Worm (Caenorhabditis elegans): Measurements from ENCODE around the gene str-138.

Gene str-138

DNA sequence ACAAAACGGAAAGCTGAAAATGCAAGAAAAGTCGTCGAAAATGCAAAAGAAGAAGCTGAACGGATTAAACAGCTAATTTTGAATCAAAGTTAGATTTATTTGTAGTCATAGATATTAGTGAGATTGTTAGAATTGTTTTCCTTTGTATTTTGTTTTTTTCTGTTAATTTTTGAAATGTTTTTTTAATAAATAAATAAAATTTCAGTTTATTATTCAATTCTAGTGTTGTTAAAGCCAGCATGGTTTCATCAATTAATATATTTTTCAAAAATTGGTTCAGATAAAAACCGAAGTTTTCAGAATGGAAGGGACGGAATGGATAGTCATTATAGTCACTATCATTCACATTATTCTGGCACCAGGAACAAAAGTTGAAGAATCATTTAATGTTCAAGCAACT, 23.6 kb upstream of the str-138 start, which contains the start of gene algn-12:
Gene algn-12 (plus strand): TSS at position 301 of the 400 bp plus-strand sequence.
- TF ChIP-seq hpl-2 (GFP tag; optimal IDR thresholded peaks at IDR 0.05) (no peak), lin-39 (tag; optimal IDR thresholded peaks at IDR 0.05) (no peak), egl-27 (tag; optimal IDR thresholded peaks at IDR 0.05) (no peak), mep-1 (tag; optimal IDR thresholded peaks at IDR 0.05) (no peak), sox-4 (tag; optimal IDR thresholded peaks at IDR 0.05) (no peak), aly-2 (tag; optimal IDR thresholded peaks at IDR 0.05) (no peak), elt-2 (tag; optimal IDR thresholded peaks at IDR 0.05) (no peak), nhr-71 (tag; optimal IDR thresholded peaks at IDR 0.05) (no peak), elt-3 (tag; optimal IDR thresholded peaks at IDR 0.05) (no peak), nhr-20 (tag; optimal IDR thresholded peaks at IDR 0.05) (no peak), aha-1 (tag; optimal IDR thresholded peaks at IDR 0.05) (no peak), nhr-12 (tag; optimal IDR thresholded peaks at IDR 0.05) (no peak), fos-1 (tag; optimal IDR thresholded peaks at IDR 0.05) (no peak)

DNA sequence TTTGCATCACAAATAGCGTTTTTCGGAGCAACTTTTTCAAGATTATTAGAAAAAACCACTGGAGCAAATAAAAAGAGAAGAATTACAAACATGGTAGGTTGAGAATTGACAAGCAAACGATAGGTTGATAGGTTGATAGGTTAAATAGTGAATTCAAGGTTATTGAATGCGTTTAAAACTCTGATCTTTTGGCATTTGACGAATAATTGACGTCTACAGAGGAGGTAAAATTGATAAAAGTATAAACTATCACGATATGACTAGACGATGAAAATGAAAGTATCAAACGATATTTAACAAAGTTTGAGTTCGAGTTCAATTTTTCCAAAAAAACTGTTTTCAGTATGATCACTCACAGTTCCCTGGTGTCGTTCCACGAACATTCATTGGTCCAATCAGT, 22.5 kb upstream of the str-138 start, which contains the start of gene ZC513.14:
Gene ZC513.14 (minus strand): TSS at position 101 of the 400 bp plus-strand sequence.
- no peak for TF ChIP-seq tbx-2 (tag; optimal IDR thresholded peaks at IDR 0.05)
- no peak for TF ChIP-seq sptf-1 (tag; optimal IDR thresholded peaks at IDR 0.05)
- no peak for TF ChIP-seq irx-1 (tag; optimal IDR thresholded peaks at IDR 0.05)
- TF ChIP-seq ztf-4 (tag; optimal IDR thresholded peaks at IDR 0.05), result no peak
- no peak for TF ChIP-seq mep-1 (tag; optimal IDR thresholded peaks at IDR 0.05)
- no peak for TF ChIP-seq sox-4 (tag; optimal IDR thresholded peaks at IDR 0.05)
- TF ChIP-seq egl-13 (tag; optimal IDR thresholded peaks at IDR 0.05), result no peak
- no peak for TF ChIP-seq jun-1 (tag; optimal IDR thresholded peaks at IDR 0.05)
- no peak for TF ChIP-seq ama-1 (optimal IDR thresholded peaks at IDR 0.05)
- no peak for TF ChIP-seq lin-13 (GFP tag; optimal IDR thresholded peaks at IDR 0.05)
- TF ChIP-seq grh-1 (GFP tag; IDR thresholded peaks at IDR 0.05), result no peak
- TF ChIP-seq fkh-8 (tag; optimal IDR thresholded peaks at IDR 0.05), result no peak
- TF ChIP-seq C16A3.4 (tag; optimal IDR thresholded peaks at IDR 0.05), result no peak
- no peak for TF ChIP-seq egl-27 (tag; optimal IDR thresholded peaks at IDR 0.05)
- no peak for TF ChIP-seq nhr-237 (tag; optimal IDR thresholded peaks at IDR 0.05)
- no peak for TF ChIP-seq lir-3 (tag; optimal IDR thresholded peaks at IDR 0.05; ENCODE audit: poor library complexity)
- TF ChIP-seq zip-4 (GFP tag; optimal IDR thresholded peaks at IDR 0.05), result no peak

DNA sequence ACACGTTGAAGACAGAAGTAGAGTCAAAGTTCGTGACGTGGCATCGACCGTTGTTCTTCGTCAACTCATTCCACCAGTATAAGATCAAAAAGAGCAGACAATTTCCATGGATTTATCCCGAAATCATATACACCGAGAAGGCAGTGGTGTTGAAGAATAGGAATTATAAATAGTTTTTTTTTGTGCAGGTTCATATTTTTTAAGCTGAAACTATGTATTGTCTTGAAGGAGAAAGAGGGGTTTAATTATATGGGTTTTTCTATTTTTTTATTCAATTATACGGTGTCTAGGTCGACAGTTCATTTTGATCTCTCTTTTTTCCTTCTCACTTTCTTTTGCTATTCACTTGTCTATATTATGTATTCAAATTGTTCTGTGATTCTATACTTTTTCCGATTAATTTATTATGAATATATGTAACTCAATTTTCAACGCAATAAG, 19.4 kb upstream of the str-138 start:
- no peak for TF ChIP-seq mdl-1 (tag; optimal IDR thresholded peaks at IDR 0.05)
- no peak for TF ChIP-seq nhr-84 (tag; optimal IDR thresholded peaks at IDR 0.05)
- no peak for TF ChIP-seq ces-1 (GFP tag; optimal IDR thresholded peaks at IDR 0.05)
- no peak for TF ChIP-seq lin-39 (tag; optimal IDR thresholded peaks at IDR 0.05)
- no peak for TF ChIP-seq unc-30 (tag; optimal IDR thresholded peaks at IDR 0.05)
- no peak for TF ChIP-seq hlh-17 (GFP tag; optimal IDR thresholded peaks at IDR 0.05; ENCODE audit: borderline replicate concordance)
- no peak for TF ChIP-seq ceh-90 (tag; optimal IDR thresholded peaks at IDR 0.05)
- TF ChIP-seq mep-1 (tag; optimal IDR thresholded peaks at IDR 0.05), result peak; percentile 40
- TF ChIP-seq dpl-1 (GFP tag; optimal IDR thresholded peaks at IDR 0.05), result no peak
- no peak for TF ChIP-seq mab-9 (GFP tag; IDR thresholded peaks at IDR 0.05)
- TF ChIP-seq lsy-2 (tag; optimal IDR thresholded peaks at IDR 0.05), result peak; percentile 30 to 32
- TF ChIP-seq aly-2 (tag; optimal IDR thresholded peaks at IDR 0.05), result no peak
- peak; percentile 77 for TF ChIP-seq nhr-85 (tag)
- TF ChIP-seq unc-62 (GFP tag; optimal IDR thresholded peaks at IDR 0.05), result no peak
- TF ChIP-seq unc-98 (GFP tag; IDR thresholded peaks at IDR 0.05), result no peak
- no peak for TF ChIP-seq irx-1 (tag; optimal IDR thresholded peaks at IDR 0.05)
- TF ChIP-seq ets-5 (GFP tag; IDR thresholded peaks at IDR 0.05), result no peak
- TF ChIP-seq pax-3 (tag; optimal IDR thresholded peaks at IDR 0.05), result no peak
- no peak for TF ChIP-seq fos-1 (tag; optimal IDR thresholded peaks at IDR 0.05)
- no peak for TF ChIP-seq ztf-11 (tag; optimal IDR thresholded peaks at IDR 0.05)
- TF ChIP-seq nhr-77 (tag; optimal IDR thresholded peaks at IDR 0.05), result no peak
- TF ChIP-seq nhr-20 (tag; optimal IDR thresholded peaks at IDR 0.05), result peak; percentile 48
- TF ChIP-seq grh-1 (GFP tag; IDR thresholded peaks at IDR 0.05), result peak; percentile 46
- TF ChIP-seq nhr-28 (tag; optimal IDR thresholded peaks at IDR 0.05), result no peak
- peak; percentile 28 for TF ChIP-seq nhr-47 (tag; optimal IDR thresholded peaks at IDR 0.05)
- TF ChIP-seq xbp-1 (tag; optimal IDR thresholded peaks at IDR 0.05), result no peak
- TF ChIP-seq pqm-1 (tag; optimal IDR thresholded peaks at IDR 0.05), result no peak
- no peak for TF ChIP-seq ceh-8 (GFP tag; optimal IDR thresholded peaks at IDR 0.05)
- TF ChIP-seq ceh-82 (tag; optimal IDR thresholded peaks at IDR 0.05), result no peak
- TF ChIP-seq sup-37 (GFP tag; optimal IDR thresholded peaks at IDR 0.05), result no peak
- TF ChIP-seq elt-3 (tag; optimal IDR thresholded peaks at IDR 0.05), result peak in 2 of 6 experiments; percentile 42 to 73

Data from whole organism, L1 larva.